Worm (Caenorhabditis elegans): Measurements from ENCODE around the gene lipl-5.

- TF ChIP-seq snpc-1.3 (tag; optimal IDR thresholded peaks at IDR 0.05; ENCODE audit: insufficient read depth) = no peak
- TF ChIP-seq ama-1 (optimal IDR thresholded peaks at IDR 0.05) = no peak
- TF ChIP-seq ama-1 (GFP tag; optimal IDR thresholded peaks at IDR 0.05) = no peak
- TF ChIP-seq F22D6.2 (tag; optimal IDR thresholded peaks at IDR 0.05) = no peak
- no peak for TF ChIP-seq ceh-27 (GFP tag; optimal IDR thresholded peaks at IDR 0.05)
- TF ChIP-seq ztf-18 (tag; optimal IDR thresholded peaks at IDR 0.05) = no peak
- no peak for TF ChIP-seq repo-1 (tag; optimal IDR thresholded peaks at IDR 0.05)
- TF ChIP-seq ets-4 (GFP tag; optimal IDR thresholded peaks at IDR 0.05) = no peak
- no peak for TF ChIP-seq pha-4 (tag; optimal IDR thresholded peaks at IDR 0.05)
These were observed 34.7 kb upstream of the lipl-5 start for ce11 chrV:350822-351221.

Measured in whole organism, young adult.